Worm (Caenorhabditis elegans) whole organism, L2 larva: ENCODE results near the gene sup-1.

Source experiments
- nhr-6 ChIP-seq: fragments of 150-350 bp; optimal IDR thresholded peaks from 2 replicates; lab custom pipeline; 2014; ENCODE audit warnings: missing biosample characterization, missing genetic modification characterization
- ztf-11 ChIP-seq: sonication (generic microtip); optimal IDR thresholded peaks from 2 replicates; lab custom pipeline; 2017; ENCODE audit warnings: missing biosample characterization, missing genetic modification characterization

DNA sequence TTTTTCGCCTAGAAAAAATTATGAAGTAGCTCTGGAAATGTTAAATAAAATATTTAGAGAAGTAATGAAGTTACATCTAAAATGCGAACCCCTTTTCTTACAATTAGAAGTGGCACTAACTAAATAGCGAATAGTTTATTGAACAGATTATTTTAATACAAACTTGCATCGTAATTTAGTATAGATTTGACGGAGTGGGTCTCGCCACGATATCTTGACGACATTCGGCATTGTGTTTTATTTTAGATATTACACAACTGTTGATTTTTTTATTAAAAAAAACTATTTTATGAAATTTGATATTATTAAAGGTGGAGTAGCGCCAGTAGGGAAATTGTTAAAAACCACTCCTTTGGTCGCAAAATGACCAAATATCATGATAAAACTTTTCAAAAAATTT lies 47.5 kb downstream of the sup-1 start:
- no peak for TF ChIP-seq nhr-6 (tag; lab: Kevin White, UChicago)
- TF ChIP-seq ztf-11 (tag; lab: Kevin White, UChicago) = no peak
